Fruit fly (Drosophila melanogaster): Measurements from ENCODE around the gene CG31126.

CG31126 gene

DNA sequence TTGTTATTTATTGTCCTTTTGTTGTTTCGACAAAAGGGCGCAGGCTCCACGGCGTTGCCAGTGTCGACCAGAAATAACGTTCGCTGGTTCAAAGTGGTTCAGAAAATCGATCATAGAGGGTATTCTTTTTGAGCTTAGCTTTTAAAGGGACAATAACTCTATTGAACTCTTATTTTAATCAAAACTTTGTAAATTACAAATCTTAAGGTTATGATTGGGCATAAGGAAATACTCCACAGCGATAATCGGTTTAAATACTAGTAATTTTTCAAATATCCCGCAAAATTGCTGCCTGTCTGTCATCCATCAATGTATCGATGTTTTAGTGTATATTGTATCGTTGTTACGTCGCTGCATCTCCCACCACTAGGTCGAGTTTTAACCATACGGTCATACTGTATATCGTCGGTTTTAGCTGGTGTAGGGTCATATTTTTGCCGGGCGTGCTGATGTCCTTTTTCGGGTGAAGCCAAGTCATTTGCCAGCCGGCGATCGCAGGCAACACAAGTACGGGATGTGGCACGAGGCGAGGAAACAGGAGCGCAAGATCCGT lies 4.6 kb upstream of the CG31126 start, which contains the start of the genes CG31125 and CG6695:
Gene CG31125 (minus strand): TSS at position 51 of the 553 bp plus-strand sequence.
Gene CG6695 (plus strand): TSS at position 391 of the 553 bp plus-strand sequence.
- no peak for TF ChIP-seq Hr96 (GFP tag; optimal IDR thresholded peaks at IDR 0.05)
- TF ChIP-seq CG5204 (GFP tag; optimal IDR thresholded peaks at IDR 0.05) = no peak
- peak; percentile 20 for TF ChIP-seq pad (GFP tag; optimal IDR thresholded peaks at IDR 0.05)
- TF ChIP-seq CG12768 (GFP tag; optimal IDR thresholded peaks at IDR 0.05) = no peak
- peak; percentile 53 for TF ChIP-seq Crg-1 (GFP tag; optimal IDR thresholded peaks at IDR 0.05)
- no peak for TF ChIP-seq cnc (optimal IDR thresholded peaks at IDR 0.05)
- TF ChIP-seq Clk (GFP tag; optimal IDR thresholded peaks at IDR 0.05) = no peak
- TF ChIP-seq tj (GFP tag; optimal IDR thresholded peaks at IDR 0.05) = no peak
- peak; percentile 28 for TF ChIP-seq Mnt (GFP tag; optimal IDR thresholded peaks at IDR 0.05)
- TF ChIP-seq CG1620 (GFP tag; optimal IDR thresholded peaks at IDR 0.05) = peak; percentile 62
- peak; percentile 5 for TF ChIP-seq ovo (GFP tag; optimal IDR thresholded peaks at IDR 0.05)
- peak; percentile 58 for TF ChIP-seq CG11617 (GFP tag; optimal IDR thresholded peaks at IDR 0.05)
- TF ChIP-seq CG7045 (GFP tag; optimal IDR thresholded peaks at IDR 0.05) = no peak
- no peak for TF ChIP-seq toe (GFP tag; optimal IDR thresholded peaks at IDR 0.05)
- TF ChIP-seq CG33017 (tag; optimal IDR thresholded peaks at IDR 0.05) = no peak
- peak; percentile 21 for TF ChIP-seq CG14711 (tag; optimal IDR thresholded peaks at IDR 0.05)
- TF ChIP-seq CG7101 (tag; optimal IDR thresholded peaks at IDR 0.05) = peak; percentile 13
- TF ChIP-seq kay (GFP tag; ENCODE audit: borderline replicate concordance) = no peak
- peak; percentile 46 for TF ChIP-seq bab1 (GFP tag; optimal IDR thresholded peaks at IDR 0.05)
- TF ChIP-seq cic (GFP tag; optimal IDR thresholded peaks at IDR 0.05) = no peak

DNA sequence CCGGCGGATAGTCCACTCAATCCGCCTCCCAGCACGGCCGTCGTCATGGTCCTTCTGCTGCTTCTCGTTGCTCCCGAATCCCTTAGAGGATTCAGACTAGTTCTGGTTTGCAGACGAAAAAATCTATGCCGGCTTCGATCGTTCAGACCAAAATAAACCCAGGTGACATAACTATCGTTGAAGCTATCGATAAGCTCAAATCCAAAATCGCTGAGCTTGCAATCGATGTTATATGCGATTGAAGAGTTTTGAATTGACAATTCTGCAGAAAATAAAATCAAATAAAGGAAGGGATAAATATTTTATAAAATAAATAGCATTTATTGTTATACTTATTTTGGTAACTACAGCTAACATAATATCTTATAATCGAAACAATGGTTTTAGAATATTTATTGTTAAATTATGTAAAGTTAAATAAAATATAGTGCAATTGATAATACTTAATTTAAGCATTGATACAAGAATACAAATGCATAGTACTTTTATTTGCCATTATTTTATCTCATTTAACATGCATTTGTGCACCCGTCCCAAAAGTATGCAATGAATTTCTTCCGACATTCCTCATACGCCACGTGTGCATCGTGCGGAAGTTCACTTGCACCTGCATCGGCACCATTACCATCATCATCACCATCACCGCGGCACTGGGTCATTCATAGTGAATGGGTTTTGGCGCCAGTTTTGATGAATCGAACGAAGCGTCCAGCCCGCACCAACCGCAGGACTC lies 2.4 kb downstream of the CG31126 start, which contains the start of gene Ppox:
Gene Ppox (minus strand): TSS at position 173 of the 733 bp plus-strand sequence.
- TF ChIP-seq Crg-1 (GFP tag; optimal IDR thresholded peaks at IDR 0.05) (no peak), tj (GFP tag; optimal IDR thresholded peaks at IDR 0.05) (peak; percentile 97), CG33017 (tag; optimal IDR thresholded peaks at IDR 0.05) (no peak), cic (GFP tag; optimal IDR thresholded peaks at IDR 0.05) (no peak), Mnt (GFP tag; optimal IDR thresholded peaks at IDR 0.05) (peak; percentile 32), CG14711 (tag; optimal IDR thresholded peaks at IDR 0.05) (peak; percentile 7)

DNA sequence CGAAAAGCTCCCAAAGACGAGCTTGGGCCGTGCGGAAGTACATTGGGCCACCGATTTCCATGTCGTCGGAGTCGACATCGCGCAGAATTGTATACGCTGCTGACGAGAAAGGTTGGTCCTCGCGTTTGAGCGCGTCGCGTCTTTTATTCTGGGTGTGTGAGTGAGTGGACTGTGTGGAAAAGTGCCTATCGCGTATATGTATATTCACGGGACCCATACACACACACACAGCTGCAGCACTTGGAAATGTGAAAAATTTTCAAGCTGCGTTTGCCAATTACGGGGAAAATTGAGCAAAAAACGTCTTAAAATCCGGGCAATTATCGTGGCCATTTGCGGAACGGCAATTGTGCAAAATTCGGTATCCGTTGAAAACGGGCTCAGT lies 3.0 kb downstream of the CG31126 start, which contains the start of gene slo:
Gene slo (plus strand): TSS at position 80 of the 385 bp plus-strand sequence.
- TF ChIP-seq tj (GFP tag; optimal IDR thresholded peaks at IDR 0.05) = no peak
- no peak for TF ChIP-seq bab1 (GFP tag; optimal IDR thresholded peaks at IDR 0.05)
- no peak for TF ChIP-seq CG7101 (tag; optimal IDR thresholded peaks at IDR 0.05)
- no peak for TF ChIP-seq CG1620 (GFP tag; optimal IDR thresholded peaks at IDR 0.05)
- TF ChIP-seq Clk (GFP tag; optimal IDR thresholded peaks at IDR 0.05) = no peak
- no peak for TF ChIP-seq CG14711 (tag; optimal IDR thresholded peaks at IDR 0.05)
- no peak for TF ChIP-seq cnc (optimal IDR thresholded peaks at IDR 0.05)
- TF ChIP-seq CG11617 (GFP tag; optimal IDR thresholded peaks at IDR 0.05) = no peak
- no peak for TF ChIP-seq Mnt (GFP tag; optimal IDR thresholded peaks at IDR 0.05)
- TF ChIP-seq pad (GFP tag; optimal IDR thresholded peaks at IDR 0.05) = no peak
- TF ChIP-seq CG7045 (GFP tag; optimal IDR thresholded peaks at IDR 0.05) = no peak
- TF ChIP-seq CG5204 (GFP tag; optimal IDR thresholded peaks at IDR 0.05) = no peak
- no peak for TF ChIP-seq CG12768 (GFP tag; optimal IDR thresholded peaks at IDR 0.05)
- TF ChIP-seq Crg-1 (GFP tag; optimal IDR thresholded peaks at IDR 0.05) = no peak

DNA sequence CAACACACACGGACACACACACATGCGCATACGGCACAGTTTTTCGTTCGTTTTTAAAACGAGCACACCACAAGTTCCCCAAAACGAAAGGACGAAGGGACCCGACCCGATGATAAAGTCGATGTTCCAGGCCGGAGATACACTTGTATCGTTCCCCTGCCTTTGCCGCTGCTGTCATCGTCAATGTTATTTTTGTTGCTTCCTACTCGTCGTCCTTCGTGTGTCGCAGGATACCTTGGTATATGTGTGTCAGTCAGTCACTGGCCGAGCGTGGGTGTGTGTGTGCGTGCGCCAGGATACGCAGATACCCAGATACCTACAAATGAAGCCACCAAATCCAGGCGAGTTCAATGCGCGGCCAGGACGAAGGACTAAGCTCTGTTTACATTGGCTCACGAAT lies 3.6 kb downstream of the CG31126 start:
- no peak for TF ChIP-seq CG33017 (tag; optimal IDR thresholded peaks at IDR 0.05)
- no peak for TF ChIP-seq cnc (optimal IDR thresholded peaks at IDR 0.05)
- TF ChIP-seq CG1620 (GFP tag; optimal IDR thresholded peaks at IDR 0.05) = no peak
- no peak for TF ChIP-seq CG7101 (tag; optimal IDR thresholded peaks at IDR 0.05)
- no peak for TF ChIP-seq CG14711 (tag; optimal IDR thresholded peaks at IDR 0.05)
- no peak for TF ChIP-seq cic (GFP tag; optimal IDR thresholded peaks at IDR 0.05)
- TF ChIP-seq CG11617 (GFP tag; optimal IDR thresholded peaks at IDR 0.05) = no peak
- no peak for TF ChIP-seq tj (GFP tag; optimal IDR thresholded peaks at IDR 0.05)
- no peak for TF ChIP-seq ovo (GFP tag; optimal IDR thresholded peaks at IDR 0.05)
- TF ChIP-seq Crg-1 (GFP tag; optimal IDR thresholded peaks at IDR 0.05) = no peak
- TF ChIP-seq CG5204 (GFP tag; optimal IDR thresholded peaks at IDR 0.05) = no peak
- TF ChIP-seq CG12768 (GFP tag; optimal IDR thresholded peaks at IDR 0.05) = no peak
- no peak for TF ChIP-seq Mnt (GFP tag; optimal IDR thresholded peaks at IDR 0.05)
- TF ChIP-seq CG7045 (GFP tag; optimal IDR thresholded peaks at IDR 0.05) = no peak
- no peak for TF ChIP-seq kay (GFP tag; ENCODE audit: borderline replicate concordance)
- no peak for TF ChIP-seq Clk (GFP tag; optimal IDR thresholded peaks at IDR 0.05)
- TF ChIP-seq toe (GFP tag; optimal IDR thresholded peaks at IDR 0.05) = no peak
- no peak for TF ChIP-seq Hr96 (GFP tag; optimal IDR thresholded peaks at IDR 0.05)
- TF ChIP-seq bab1 (GFP tag; optimal IDR thresholded peaks at IDR 0.05) = no peak
- no peak for TF ChIP-seq pad (GFP tag; optimal IDR thresholded peaks at IDR 0.05)

DNA sequence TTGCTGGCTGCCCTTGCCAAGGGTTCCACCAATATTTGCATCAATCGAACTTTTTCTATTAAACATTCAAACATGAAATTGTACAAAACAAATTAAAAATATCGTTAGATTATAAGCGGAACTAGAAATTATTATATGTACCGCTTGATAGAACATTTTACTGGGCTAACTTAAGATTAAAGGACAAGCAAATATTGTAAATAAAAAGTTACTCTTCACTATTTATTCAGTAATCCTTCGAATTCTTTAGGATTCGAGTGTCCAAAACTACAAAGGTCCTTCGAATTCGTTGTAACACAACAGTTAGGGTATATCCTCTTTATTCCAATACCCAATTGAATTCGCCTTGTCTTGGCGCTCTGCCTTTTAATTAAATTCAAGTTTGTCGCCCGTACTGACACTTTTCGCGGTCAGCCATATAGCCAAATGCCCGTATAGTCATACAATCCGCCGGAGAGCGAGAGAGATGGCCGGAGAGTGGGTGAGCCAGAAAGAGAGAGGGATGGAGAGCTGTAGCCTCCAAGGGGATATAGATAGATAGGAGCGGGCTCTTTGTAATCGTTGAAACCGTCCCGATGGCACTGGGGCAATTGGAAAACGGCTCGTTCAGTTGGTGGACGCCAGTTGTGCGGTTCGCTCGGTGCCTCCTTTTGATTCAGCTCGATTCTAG lies 8.3 kb downstream of the CG31126 start:
- TF ChIP-seq CG11617 (GFP tag; optimal IDR thresholded peaks at IDR 0.05) (no peak), pad (GFP tag; optimal IDR thresholded peaks at IDR 0.05) (no peak), ovo (GFP tag; optimal IDR thresholded peaks at IDR 0.05) (no peak), Crg-1 (GFP tag; optimal IDR thresholded peaks at IDR 0.05) (no peak), tj (GFP tag; optimal IDR thresholded peaks at IDR 0.05) (no peak), CG7045 (GFP tag; optimal IDR thresholded peaks at IDR 0.05) (no peak), Mnt (GFP tag; optimal IDR thresholded peaks at IDR 0.05) (no peak), CG12768 (GFP tag; optimal IDR thresholded peaks at IDR 0.05) (no peak), CG7101 (tag; optimal IDR thresholded peaks at IDR 0.05) (no peak), cic (GFP tag; optimal IDR thresholded peaks at IDR 0.05) (no peak), bab1 (GFP tag; optimal IDR thresholded peaks at IDR 0.05) (no peak), CG5204 (GFP tag; optimal IDR thresholded peaks at IDR 0.05) (no peak), CG33017 (tag; optimal IDR thresholded peaks at IDR 0.05) (no peak), Clk (GFP tag; optimal IDR thresholded peaks at IDR 0.05) (no peak), Hr96 (GFP tag; optimal IDR thresholded peaks at IDR 0.05) (no peak), toe (GFP tag; optimal IDR thresholded peaks at IDR 0.05) (no peak)

All from whole organism, adult.